Worm (Caenorhabditis elegans): ENCODE results near the gene lec-8.

Gene lec-8

DNA sequence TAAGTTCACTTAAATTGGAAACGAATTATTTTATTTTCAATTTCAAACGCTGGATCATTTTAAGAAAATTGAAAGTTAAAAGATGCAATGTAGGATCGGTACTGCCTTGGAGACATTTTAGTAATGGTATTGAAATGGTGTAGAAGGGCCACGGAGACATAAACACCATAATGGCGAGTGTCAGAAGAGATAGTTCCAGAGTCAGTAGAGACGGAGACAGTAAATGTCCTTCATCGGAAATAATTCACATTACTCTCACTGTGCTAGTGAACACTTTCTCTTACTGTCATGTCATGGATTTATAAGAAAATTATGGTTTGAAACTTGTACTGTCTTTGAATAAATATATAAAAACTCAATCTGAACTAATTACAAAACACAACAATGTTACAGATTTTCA lies 42.7 kb downstream of the lec-8 start:
- peak; percentile 76 for TF ChIP-seq aha-1 (tag)
- no peak for TF ChIP-seq spr-1 (tag; optimal IDR thresholded peaks at IDR 0.05)
- no peak for TF ChIP-seq hif-1 (tag; optimal IDR thresholded peaks at IDR 0.05)
- TF ChIP-seq unc-39 (tag; optimal IDR thresholded peaks at IDR 0.05): no peak
- peak; percentile 7 for TF ChIP-seq nhr-25 (tag; optimal IDR thresholded peaks at IDR 0.05; ENCODE audit: borderline replicate concordance, insufficient read depth)

DNA sequence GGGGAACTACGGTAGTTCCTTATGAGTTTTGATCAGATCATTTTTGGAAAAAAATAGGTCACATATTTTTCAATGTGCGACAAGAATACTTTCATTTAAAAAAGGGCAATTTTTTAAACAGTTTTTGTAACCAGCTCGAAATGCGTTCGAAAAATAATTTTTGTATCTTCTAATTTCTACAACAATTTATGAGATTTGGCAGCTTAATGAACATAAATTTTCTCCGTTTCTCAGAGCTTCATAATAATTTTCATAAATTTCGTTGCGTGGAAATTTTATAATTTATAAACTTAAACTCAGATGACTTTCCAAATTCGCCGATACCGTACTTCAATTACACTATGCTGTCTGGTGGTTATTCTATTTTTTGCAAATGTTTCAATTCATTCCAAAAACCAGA lies 44.5 kb downstream of the lec-8 start, which contains the start of gene F21G4.3:
Gene F21G4.3 (plus strand): TSS at position 301 of the 400 bp plus-strand sequence.
- TF ChIP-seq tag-97 (GFP tag; IDR thresholded peaks at IDR 0.05) (no peak), egl-27 (tag; optimal IDR thresholded peaks at IDR 0.05) (no peak), hmg-1.1 (GFP tag; IDR thresholded peaks at IDR 0.05) (no peak), mdt-29 (GFP tag; IDR thresholded peaks at IDR 0.05) (no peak), ceh-28 (tag; optimal IDR thresholded peaks at IDR 0.05) (no peak), jun-1 (tag; optimal IDR thresholded peaks at IDR 0.05) (no peak), nhr-111 (GFP tag; optimal IDR thresholded peaks at IDR 0.05) (no peak), snpc-4 (tag; optimal IDR thresholded peaks at IDR 0.05) (no peak), spr-1 (tag; optimal IDR thresholded peaks at IDR 0.05) (no peak), nhr-10 (tag; optimal IDR thresholded peaks at IDR 0.05) (no peak), unc-39 (tag; optimal IDR thresholded peaks at IDR 0.05) (no peak), nhr-6 (tag; optimal IDR thresholded peaks at IDR 0.05) (no peak)

DNA sequence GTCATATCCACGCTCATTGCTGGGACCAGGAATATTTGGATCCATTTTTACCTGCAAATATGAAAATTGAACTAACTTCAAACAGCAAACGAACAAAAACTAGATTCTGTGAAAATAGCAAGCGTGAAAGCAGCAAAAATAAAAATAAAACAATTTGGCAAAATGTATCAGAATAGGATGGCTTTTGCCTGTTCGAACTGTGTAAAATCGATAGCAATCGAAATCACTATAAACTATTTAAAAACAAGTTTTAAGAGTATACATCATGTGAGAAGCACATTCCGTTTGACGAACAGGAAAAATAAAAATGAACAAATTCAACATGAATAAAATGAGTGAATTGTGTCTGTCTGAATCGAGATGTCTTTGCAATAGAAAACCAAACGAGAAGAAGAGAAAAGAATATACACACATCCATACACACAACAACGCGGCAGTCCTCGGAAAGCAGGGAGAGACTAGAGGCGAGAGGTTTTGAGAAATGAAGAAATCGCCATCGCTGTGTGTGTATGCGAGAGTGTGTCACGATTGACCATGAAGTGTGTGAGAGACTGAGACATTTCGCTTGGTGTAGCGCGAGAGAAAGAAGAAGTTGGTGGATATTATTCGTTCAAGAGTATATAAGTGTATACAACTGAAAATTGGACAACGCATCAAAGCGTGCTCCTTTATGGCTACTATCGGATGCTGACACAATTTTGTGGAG lies 49.2 kb downstream of the lec-8 start, which contains the start of gene phf-34:
Gene phf-34 (minus strand): TSS at position 51 of the 706 bp plus-strand sequence.
- TF ChIP-seq aly-2 (tag; optimal IDR thresholded peaks at IDR 0.05): no peak
- no peak for TF ChIP-seq spr-1 (tag; optimal IDR thresholded peaks at IDR 0.05)
- TF ChIP-seq dpl-1 (GFP tag; optimal IDR thresholded peaks at IDR 0.05): peak; percentile 14
- TF ChIP-seq nhr-48 (tag; optimal IDR thresholded peaks at IDR 0.05): no peak
- no peak for TF ChIP-seq nhr-25 (tag; optimal IDR thresholded peaks at IDR 0.05; ENCODE audit: borderline replicate concordance, insufficient read depth)
- TF ChIP-seq T20F7.1 (GFP tag; optimal IDR thresholded peaks at IDR 0.05): no peak
- no peak for TF ChIP-seq hif-1 (tag; optimal IDR thresholded peaks at IDR 0.05)
- no peak for TF ChIP-seq Y105C5A.15 (GFP tag; IDR thresholded peaks at IDR 0.05)
- no peak for TF ChIP-seq nhr-6 (tag; optimal IDR thresholded peaks at IDR 0.05)
- TF ChIP-seq ztf-7 (tag; optimal IDR thresholded peaks at IDR 0.05): no peak
- no peak for TF ChIP-seq spr-3 (GFP tag; optimal IDR thresholded peaks at IDR 0.05)
- no peak for TF ChIP-seq Y48G9A.11 (GFP tag; IDR thresholded peaks at IDR 0.05)
- TF ChIP-seq duxl-1 (tag; optimal IDR thresholded peaks at IDR 0.05; ENCODE audit: poor library complexity): no peak
- peak; percentile 70 for TF ChIP-seq hmg-1.1 (GFP tag; IDR thresholded peaks at IDR 0.05)
- TF ChIP-seq R02D3.7 (tag; optimal IDR thresholded peaks at IDR 0.05): no peak
- no peak for TF ChIP-seq F26F4.8 (GFP tag; conservative IDR thresholded peaks at IDR 0.05)
- no peak for TF ChIP-seq F49E8.2 (tag; optimal IDR thresholded peaks at IDR 0.05; ENCODE audit: borderline replicate concordance)
- TF ChIP-seq dmd-6 (GFP tag; IDR thresholded peaks at IDR 0.05): no peak
- TF ChIP-seq dmd-8 (GFP tag; IDR thresholded peaks at IDR 0.05): no peak
- TF ChIP-seq arid-1 (GFP tag; conservative IDR thresholded peaks at IDR 0.05): 0 out of 2 replicates have a peak, but pooled peaks have one; percentile 24
- TF ChIP-seq nhr-10 (tag; optimal IDR thresholded peaks at IDR 0.05): no peak
- TF ChIP-seq hlh-11 (tag; optimal IDR thresholded peaks at IDR 0.05): no peak
- TF ChIP-seq nhr-237 (tag; optimal IDR thresholded peaks at IDR 0.05): no peak
- no peak for TF ChIP-seq cey-2 (tag; optimal IDR thresholded peaks at IDR 0.05; ENCODE audit: borderline replicate concordance, insufficient read depth)
- no peak for TF ChIP-seq lin-39 (tag; optimal IDR thresholded peaks at IDR 0.05)
- no peak for TF ChIP-seq set-16 (GFP tag; IDR thresholded peaks at IDR 0.05)
- no peak for TF ChIP-seq F44E2.7 (GFP tag; IDR thresholded peaks at IDR 0.05)
- no peak for TF ChIP-seq mxl-2 (GFP tag; conservative IDR thresholded peaks at IDR 0.05)
- TF ChIP-seq lin-13 (GFP tag; optimal IDR thresholded peaks at IDR 0.05): no peak
- no peak for TF ChIP-seq lin-1 (GFP tag; IDR thresholded peaks at IDR 0.05)
- no peak for TF ChIP-seq tra-1 (GFP tag; IDR thresholded peaks at IDR 0.05)
- TF ChIP-seq F10B5.3 (tag; optimal IDR thresholded peaks at IDR 0.05): no peak
- no peak for TF ChIP-seq snpc-4 (tag; optimal IDR thresholded peaks at IDR 0.05)
- TF ChIP-seq gei-8 (GFP tag; optimal IDR thresholded peaks at IDR 0.05): no peak
- no peak for TF ChIP-seq vab-7 (GFP tag; IDR thresholded peaks at IDR 0.05)
- TF ChIP-seq tag-97 (GFP tag; IDR thresholded peaks at IDR 0.05): no peak
- peak; percentile 72 for TF ChIP-seq aha-1 (tag)
- TF ChIP-seq hlh-30 (tag; optimal IDR thresholded peaks at IDR 0.05; ENCODE audit: insufficient read depth): peak; percentile 62

All from whole organism, L4 larva.